Worm (Caenorhabditis elegans): ENCODE measurements around the gene F46G10.4.
A peak's percentile ranks its signal among the peaks of the same experiment; 100 is the strongest.

F46G10.4 gene

ce11 chrX:13368283-13368682, 34.4 kb downstream of the F46G10.4 start (continued):
- TF ChIP-seq nhr-48 (tag; optimal IDR thresholded peaks at IDR 0.05) (peak; percentile 57), unc-130 (GFP tag; optimal IDR thresholded peaks at IDR 0.05) (no peak), fos-1 (tag; optimal IDR thresholded peaks at IDR 0.05) (no peak), cey-2 (tag; optimal IDR thresholded peaks at IDR 0.05; ENCODE audit: borderline replicate concordance, insufficient read depth) (no peak), hlh-30 (tag; optimal IDR thresholded peaks at IDR 0.05; ENCODE audit: insufficient read depth) (peak; percentile 66), mep-1 (tag; optimal IDR thresholded peaks at IDR 0.05) (peak; percentile 28), lim-7 (GFP tag; IDR thresholded peaks at IDR 0.05) (no peak), jun-1 (tag; optimal IDR thresholded peaks at IDR 0.05) (no peak), aly-2 (tag; optimal IDR thresholded peaks at IDR 0.05) (no peak), aha-1 (tag) (peak; percentile 89), dve-1 (tag; optimal IDR thresholded peaks at IDR 0.05; ENCODE audit: insufficient read depth) (peak; percentile 73), Y5F2A.4 (GFP tag; optimal IDR thresholded peaks at IDR 0.05) (no peak), pqm-1 (tag; optimal IDR thresholded peaks at IDR 0.05) (peak; percentile 83), spr-3 (GFP tag; optimal IDR thresholded peaks at IDR 0.05) (no peak), F44E2.7 (GFP tag; IDR thresholded peaks at IDR 0.05) (no peak), hif-1 (tag; optimal IDR thresholded peaks at IDR 0.05) (no peak), nhr-28 (tag; optimal IDR thresholded peaks at IDR 0.05) (peak; percentile 93), ama-1 (optimal IDR thresholded peaks at IDR 0.05) (no peak), ceh-20 (GFP tag; IDR thresholded peaks at IDR 0.05) (no peak), lin-29 (GFP tag; IDR thresholded peaks at IDR 0.05) (no peak), nhr-10 (tag; optimal IDR thresholded peaks at IDR 0.05) (no peak), unc-39 (tag; optimal IDR thresholded peaks at IDR 0.05) (no peak), mxl-2 (GFP tag; conservative IDR thresholded peaks at IDR 0.05) (no peak), dpl-1 (GFP tag; optimal IDR thresholded peaks at IDR 0.05) (no peak), lin-15B (tag; optimal IDR thresholded peaks at IDR 0.05) (no peak)

- TF ChIP-seq snpc-1.2 (GFP tag; IDR thresholded peaks at IDR 0.05): no peak
- TF ChIP-seq T20F7.1 (GFP tag; optimal IDR thresholded peaks at IDR 0.05): no peak
- TF ChIP-seq lin-1 (GFP tag; IDR thresholded peaks at IDR 0.05): no peak
- no peak for TF ChIP-seq unc-62 (GFP tag; optimal IDR thresholded peaks at IDR 0.05 in 1 of 2)
- no peak for TF ChIP-seq unc-62 (tag; optimal IDR thresholded peaks at IDR 0.05)
- TF ChIP-seq D1046.2 (GFP tag; IDR thresholded peaks at IDR 0.05): 0 out of 2 replicates have a peak, but pooled peaks have one; percentile 37
- peak; percentile 85 for TF ChIP-seq set-16 (GFP tag; IDR thresholded peaks at IDR 0.05)
- no peak for TF ChIP-seq vab-7 (GFP tag; IDR thresholded peaks at IDR 0.05)
- TF ChIP-seq mdt-29 (GFP tag; IDR thresholded peaks at IDR 0.05): no peak
- TF ChIP-seq F37D6.2 (tag; optimal IDR thresholded peaks at IDR 0.05): no peak
- no peak for TF ChIP-seq sdz-12 (GFP tag; optimal IDR thresholded peaks at IDR 0.05)
- no peak for TF ChIP-seq arid-1 (GFP tag; conservative IDR thresholded peaks at IDR 0.05)
- TF ChIP-seq dmd-8 (GFP tag; IDR thresholded peaks at IDR 0.05): 0 out of 2 replicates have a peak, but pooled peaks have one; percentile 29
- TF ChIP-seq F44E2.7 (GFP tag; IDR thresholded peaks at IDR 0.05): no peak
- no peak for TF ChIP-seq nhr-111 (GFP tag; optimal IDR thresholded peaks at IDR 0.05)
- TF ChIP-seq spr-1 (tag; optimal IDR thresholded peaks at IDR 0.05): no peak
- no peak for TF ChIP-seq attf-4 (tag; optimal IDR thresholded peaks at IDR 0.05)
- no peak for TF ChIP-seq nhr-48 (tag; optimal IDR thresholded peaks at IDR 0.05)
- no peak for TF ChIP-seq zag-1 (tag; optimal IDR thresholded peaks at IDR 0.05)
- TF ChIP-seq egl-27 (tag; optimal IDR thresholded peaks at IDR 0.05): no peak
- TF ChIP-seq tag-97 (GFP tag; IDR thresholded peaks at IDR 0.05): no peak
- no peak for TF ChIP-seq daf-8 (GFP tag; IDR thresholded peaks at IDR 0.05)
- TF ChIP-seq lir-3 (tag; optimal IDR thresholded peaks at IDR 0.05): no peak
- TF ChIP-seq fkh-10 (GFP tag; optimal IDR thresholded peaks at IDR 0.05): no peak
- no peak for TF ChIP-seq lim-7 (GFP tag; IDR thresholded peaks at IDR 0.05)
- no peak for TF ChIP-seq madf-9 (GFP tag; conservative IDR thresholded peaks at IDR 0.05)
- no peak for TF ChIP-seq unc-39 (tag; optimal IDR thresholded peaks at IDR 0.05)
- TF ChIP-seq ceh-20 (GFP tag; IDR thresholded peaks at IDR 0.05): 0 out of 2 replicates have a peak, but pooled peaks have one; percentile 18
- TF ChIP-seq hlh-30 (tag; optimal IDR thresholded peaks at IDR 0.05; ENCODE audit: insufficient read depth): no peak
- no peak for TF ChIP-seq pha-4 (GFP tag; IDR thresholded peaks at IDR 0.05)
- TF ChIP-seq pha-4 (tag; optimal IDR thresholded peaks at IDR 0.05): no peak
- TF ChIP-seq saeg-2 (GFP tag; IDR thresholded peaks at IDR 0.05): no peak
- no peak for TF ChIP-seq mep-1 (tag; optimal IDR thresholded peaks at IDR 0.05)
- no peak for TF ChIP-seq ctbp-1 (GFP tag; IDR thresholded peaks at IDR 0.05)
These were observed 42.3 kb downstream of the F46G10.4 start for ce11 chrX:13376185-13376584.
